Worm (Caenorhabditis elegans) whole organism, midembryonic: ENCODE data around the gene T04C12.11.
"Not testable (repeated sequence)": the region's sequence is repeated elsewhere in the genome, so short reads cannot be mapped to it uniquely, and the experiment has no call there.

ENCODE experiments used
- T22C8.4 ChIP-seq: fragments of 200-800 bp; sonication (Bioruptor generic); IDR thresholded peaks from 2 replicates; pipeline ENCODE4 v1.3.6; 2022; ENCODE audit warnings: missing genetic modification characterization, missing compliant biosample characterization
- cog-1 ChIP-seq: sonication (generic microtip); optimal IDR thresholded peaks from 2 replicates; lab custom pipeline; 2016; ENCODE audit warnings: missing genetic modification characterization, missing compliant biosample characterization
- flt-1 ChIP-seq: fragments of 200-800 bp; sonication (Bioruptor generic); IDR thresholded peaks from 2 replicates; pipeline ENCODE4 v1.3.6; 2022; ENCODE audit warnings: missing genetic modification characterization, missing compliant biosample characterization
- klf-2 ChIP-seq: fragments of 200-800 bp; sonication (Bioruptor generic); conservative IDR thresholded peaks from 2 replicates; pipeline ENCODE4 v1.3.6; 2022; ENCODE audit warnings: missing genetic modification reagents, missing genetic modification characterization, missing compliant biosample characterization
- med-1 ChIP-seq: sonication (generic microtip); optimal IDR thresholded peaks from 2 replicates; lab custom pipeline; 2017; ENCODE audit warnings: missing genetic modification characterization, mild to moderate bottlenecking, missing compliant biosample characterization, antibody characterized with exemption, missing genetic modification reagents; ENCODE audit not compliant: insufficient read depth
- ref-1 ChIP-seq: fragments of 200-800 bp; sonication (Bioruptor generic); conservative IDR thresholded peaks from 2 replicates; pipeline ENCODE4 v1.3.6; 2022; ENCODE audit warnings: missing genetic modification reagents, missing genetic modification characterization, missing compliant biosample characterization
- tab-1 ChIP-seq: fragments of 200-800 bp; sonication (Bioruptor generic); IDR thresholded peaks from 2 replicates; pipeline ENCODE4 v1.3.6; 2022; ENCODE audit warnings: missing genetic modification characterization, missing compliant biosample characterization
- ztf-23 ChIP-seq: fragments of 200-800 bp; sonication (Bioruptor generic); IDR thresholded peaks from 2 replicates; pipeline ENCODE4 v1.3.6; 2022; ENCODE audit warnings: missing genetic modification reagents, missing genetic modification characterization, missing compliant biosample characterization
- ztf-29 ChIP-seq: fragments of 200-800 bp; sonication (Bioruptor generic); IDR thresholded peaks from 2 replicates; pipeline ENCODE4 v1.3.6; 2022; ENCODE audit warnings: missing genetic modification reagents, missing genetic modification characterization, missing compliant biosample characterization

The T04C12.11 gene

DNA sequence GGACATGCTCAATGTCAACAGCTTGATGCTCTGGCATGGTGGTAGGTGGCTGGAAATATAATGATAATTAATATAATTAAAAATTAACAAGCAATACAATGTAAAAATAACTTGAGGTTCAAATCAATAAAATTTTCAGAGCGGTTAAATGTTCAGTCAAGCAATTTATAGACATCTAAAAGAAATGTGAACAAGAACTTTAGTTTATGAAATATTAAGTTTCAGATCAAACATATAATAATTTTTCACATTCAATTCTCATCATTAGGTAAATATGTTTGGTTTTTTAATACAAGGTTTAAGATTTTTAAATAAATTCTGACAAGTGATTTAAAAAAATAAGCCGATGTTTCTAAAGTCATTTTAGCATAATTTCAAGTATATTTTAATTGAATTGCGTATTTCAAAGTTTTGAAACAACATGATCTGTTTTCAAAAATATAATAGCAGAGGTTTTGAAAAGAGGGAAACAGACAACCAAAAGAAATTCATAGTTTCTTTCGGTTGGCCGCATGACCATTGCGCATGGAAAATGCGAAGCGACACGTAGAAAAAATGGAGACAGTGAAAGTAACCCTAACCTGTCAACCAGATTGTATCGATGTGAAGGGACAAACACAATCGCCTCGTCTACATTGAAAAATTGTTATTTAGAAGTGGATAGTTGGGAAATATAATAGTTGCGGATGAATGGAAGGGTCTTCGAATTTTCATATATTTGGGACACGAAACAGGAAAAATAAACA lies at the start of gene T04C12.11:
T04C12.11 (minus strand) TSS at position 51 of the 746 bp plus-strand sequence.
- no peak for TF ChIP-seq ztf-29 (GFP tag; lab: Robert Waterston, UW)
- no peak for TF ChIP-seq cog-1
- no peak for TF ChIP-seq tab-1
- TF ChIP-seq T22C8.4 (GFP tag; lab: Robert Waterston, UW): no peak
- TF ChIP-seq med-1 (GFP tag; lab: Kevin White, UChicago): no peak
- TF ChIP-seq ztf-23: no peak
- TF ChIP-seq flt-1: no peak
- TF ChIP-seq ref-1 (GFP tag; lab: Robert Waterston, UW): no peak
- TF ChIP-seq klf-2 (GFP tag; lab: Robert Waterston, UW): no peak

DNA sequence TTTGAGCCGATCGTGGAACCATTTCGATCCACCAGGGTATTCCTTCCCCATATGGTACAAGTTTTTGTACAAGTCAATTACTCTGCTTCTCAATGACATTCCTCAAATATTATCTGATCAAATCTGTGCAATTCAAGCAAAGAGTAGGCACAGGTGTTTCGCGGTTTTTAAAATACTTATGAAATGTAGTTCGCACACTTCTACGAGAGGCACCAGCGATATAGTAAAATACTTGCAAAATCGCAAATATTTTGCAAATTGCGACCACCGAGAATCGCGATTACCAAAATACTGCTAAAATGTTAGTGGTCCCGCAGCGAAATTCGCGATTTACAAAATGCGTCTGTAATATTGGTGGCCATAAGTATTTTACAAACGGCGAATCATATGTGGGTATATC lies 49.6 kb upstream of the T04C12.11 start, which contains the start of gene Y42A5A.5:
Y42A5A.5 (minus strand) TSS at position 101 of the 400 bp plus-strand sequence.
- TF ChIP-seq med-1 (GFP tag; lab: Kevin White, UChicago); tab-1; ztf-23: not testable (repeated sequence)

DNA sequence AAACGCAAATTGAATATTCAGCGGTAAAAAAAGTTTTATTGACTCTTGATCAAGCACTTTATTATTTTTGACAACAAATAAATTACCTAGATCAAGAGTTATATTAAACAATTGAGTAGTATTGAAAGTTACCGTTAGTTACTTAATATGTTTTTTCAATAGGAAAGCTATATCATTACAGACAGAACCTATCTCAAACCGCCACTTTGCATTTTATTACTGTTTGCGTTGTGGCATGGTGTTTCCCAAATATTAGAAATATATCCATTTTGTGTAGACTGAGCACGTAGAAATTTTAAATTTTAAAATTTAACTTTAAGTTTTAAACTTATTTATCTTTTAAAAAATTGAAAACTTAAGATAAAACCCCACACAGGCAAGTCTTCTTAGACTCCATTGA lies 44.3 kb upstream of the T04C12.11 start:
- no peak for TF ChIP-seq klf-2 (GFP tag; lab: Robert Waterston, UW)
- TF ChIP-seq tab-1: no peak

DNA sequence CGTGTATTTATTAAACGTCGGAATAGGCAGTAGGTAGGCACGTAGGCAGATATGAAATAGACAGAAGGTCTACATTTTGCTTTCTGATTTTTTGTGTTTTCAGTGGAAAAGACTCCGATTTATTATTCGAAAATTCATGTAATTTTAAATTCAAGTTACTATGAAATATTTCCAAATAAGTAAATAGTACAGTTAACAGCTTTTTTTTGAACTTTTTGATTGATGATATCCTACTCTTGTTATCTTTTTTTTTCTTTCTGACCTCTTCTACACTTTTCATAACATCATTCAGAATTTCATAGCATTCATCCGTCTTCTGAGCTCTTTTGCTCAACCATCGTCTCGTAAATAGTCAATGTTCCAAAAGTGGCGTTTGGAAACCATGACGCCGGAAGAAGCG lies 38.5 kb upstream of the T04C12.11 start, which contains the start of gene cdkl-1:
cdkl-1 (plus strand) TSS at position 301 of the 400 bp plus-strand sequence.
- TF ChIP-seq ztf-29 (GFP tag; lab: Robert Waterston, UW) (no peak), ref-1 (GFP tag; lab: Robert Waterston, UW) (no peak), ztf-23 (no peak), med-1 (GFP tag; lab: Kevin White, UChicago) (no peak), T22C8.4 (GFP tag; lab: Robert Waterston, UW) (no peak), flt-1 (no peak)

DNA sequence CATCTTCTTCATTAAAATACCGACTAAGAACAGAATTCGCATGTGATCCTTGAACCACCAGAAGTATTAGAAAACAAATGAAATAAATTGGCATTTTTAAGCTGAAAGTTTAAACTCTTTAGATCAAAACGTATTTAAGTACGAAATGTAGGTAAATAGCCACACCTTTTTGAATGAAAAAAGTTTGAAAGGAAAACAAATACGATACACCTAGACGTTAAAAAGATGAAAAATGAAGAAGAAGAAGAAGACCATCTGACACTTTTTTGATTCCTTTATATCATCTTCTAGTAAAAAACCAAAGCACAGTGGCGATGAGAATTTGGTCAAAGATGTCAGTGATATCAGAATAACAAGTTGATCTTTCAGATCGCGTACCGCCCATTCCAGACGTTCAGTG lies 35.8 kb upstream of the T04C12.11 start, which contains the start of gene Y42A5A.3:
Y42A5A.3 (minus strand) TSS at position 101 of the 400 bp plus-strand sequence.
- no peak for TF ChIP-seq T22C8.4 (GFP tag; lab: Robert Waterston, UW)
- TF ChIP-seq tab-1: no peak
- TF ChIP-seq cog-1: no peak
- TF ChIP-seq flt-1: no peak
- no peak for TF ChIP-seq ztf-23
- no peak for TF ChIP-seq klf-2 (GFP tag; lab: Robert Waterston, UW)
- no peak for TF ChIP-seq ztf-29 (GFP tag; lab: Robert Waterston, UW)
- no peak for TF ChIP-seq ref-1 (GFP tag; lab: Robert Waterston, UW)
- TF ChIP-seq med-1 (GFP tag; lab: Kevin White, UChicago): no peak

DNA sequence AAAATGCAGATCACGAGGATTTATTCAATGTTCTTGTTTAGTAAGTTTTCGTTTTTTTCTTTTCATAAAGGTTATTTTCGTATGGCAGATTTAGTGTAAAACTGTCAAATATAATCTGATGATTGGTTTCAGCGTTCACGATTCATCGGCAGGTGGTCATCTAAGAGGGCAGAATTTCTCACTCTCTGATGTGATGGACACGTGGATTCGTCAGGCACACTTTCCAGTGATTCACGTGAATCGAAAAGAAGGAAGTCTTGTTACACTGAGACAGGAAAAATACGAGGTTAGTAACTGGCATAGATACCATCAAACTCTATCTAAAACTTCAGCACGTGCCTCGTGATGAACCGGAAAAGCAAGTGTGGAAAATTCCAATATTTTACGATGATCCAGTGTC lies 34.6 kb upstream of the T04C12.11 start:
- no peak for TF ChIP-seq klf-2 (GFP tag; lab: Robert Waterston, UW)

DNA sequence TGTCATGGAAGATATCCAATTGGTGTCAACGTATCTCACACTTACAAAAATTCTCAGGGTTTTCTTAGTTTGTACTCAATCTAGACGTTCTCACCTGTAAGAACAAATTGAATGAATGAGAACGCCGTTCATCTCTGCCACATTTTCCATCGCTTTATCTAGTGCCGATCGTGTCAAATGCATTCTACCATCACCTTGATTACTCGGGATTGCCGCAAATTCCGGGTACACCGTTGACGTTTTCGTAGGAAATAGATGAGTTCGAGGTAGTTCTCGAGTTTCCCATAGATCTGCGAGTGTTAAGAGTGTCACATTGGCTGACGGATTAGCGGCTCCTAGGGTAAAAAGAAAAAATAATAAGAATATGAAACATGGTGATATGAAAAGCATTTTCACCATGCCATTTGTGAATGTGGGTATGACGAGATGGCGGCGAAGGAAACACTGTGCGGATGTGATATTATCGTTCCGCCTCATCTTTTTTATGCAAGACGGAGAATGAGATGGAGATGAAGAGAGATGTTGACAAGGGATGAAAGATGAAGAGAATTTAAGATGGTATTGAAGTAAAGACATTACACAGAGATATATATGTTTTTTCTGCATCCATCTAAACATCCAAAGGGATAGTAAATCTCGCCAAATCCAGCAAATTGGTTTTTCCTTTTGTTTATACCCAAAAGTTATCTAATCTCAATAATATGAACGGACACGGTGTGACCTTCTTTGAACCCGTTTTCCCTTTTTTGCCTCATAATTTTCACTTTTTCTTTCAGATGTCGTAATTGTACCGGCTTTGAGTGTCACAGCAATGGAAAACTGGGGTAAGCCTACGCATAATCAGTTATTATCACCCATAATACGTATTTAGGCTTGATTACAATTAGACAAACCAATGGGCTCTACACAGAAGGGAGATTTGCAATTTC lies 33.3 kb upstream of the T04C12.11 start, which contains the start of gene lact-8:
lact-8 (minus strand) TSS at position 445 of the 929 bp plus-strand sequence.
- TF ChIP-seq klf-2 (GFP tag; lab: Robert Waterston, UW) (no peak), ztf-29 (GFP tag; lab: Robert Waterston, UW) (no peak), tab-1 (no peak), cog-1 (no peak), med-1 (GFP tag; lab: Kevin White, UChicago) (no peak), T22C8.4 (GFP tag; lab: Robert Waterston, UW) (no peak), ztf-23 (no peak), flt-1 (no peak), ref-1 (GFP tag; lab: Robert Waterston, UW) (no peak)

DNA sequence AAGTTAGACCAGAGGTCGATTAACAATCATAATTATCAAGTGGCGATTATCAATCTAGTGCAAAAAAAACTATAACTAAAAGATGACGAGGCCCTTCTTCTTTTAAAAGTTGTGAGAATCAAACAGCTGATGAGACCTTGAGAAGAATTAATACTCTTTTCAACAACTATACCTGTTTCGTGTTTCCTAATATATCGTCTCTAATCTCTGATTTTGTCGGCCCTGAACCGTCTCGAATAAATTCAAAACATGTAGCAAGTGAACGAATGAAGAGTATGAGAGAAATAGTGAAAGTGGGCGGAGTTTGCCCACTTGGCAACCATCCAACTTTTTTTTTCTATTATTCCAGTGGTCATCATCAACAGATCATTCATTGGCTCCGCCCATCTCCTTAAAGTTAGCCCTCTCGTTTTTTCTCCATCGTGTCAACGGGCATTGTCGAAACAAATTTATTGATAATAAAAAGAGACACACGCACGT lies 27.5 kb upstream of the T04C12.11 start, which contains the start of gene Y42A5A.1:
Y42A5A.1 (plus strand) TSS at position 430 of the 480 bp plus-strand sequence.
- TF ChIP-seq tab-1 (no peak), ref-1 (GFP tag; lab: Robert Waterston, UW) (no peak), flt-1 (no peak), cog-1 (no peak), T22C8.4 (GFP tag; lab: Robert Waterston, UW) (no peak), med-1 (GFP tag; lab: Kevin White, UChicago) (no peak), ztf-23 (no peak), klf-2 (GFP tag; lab: Robert Waterston, UW) (no peak), ztf-29 (GFP tag; lab: Robert Waterston, UW) (no peak)

DNA sequence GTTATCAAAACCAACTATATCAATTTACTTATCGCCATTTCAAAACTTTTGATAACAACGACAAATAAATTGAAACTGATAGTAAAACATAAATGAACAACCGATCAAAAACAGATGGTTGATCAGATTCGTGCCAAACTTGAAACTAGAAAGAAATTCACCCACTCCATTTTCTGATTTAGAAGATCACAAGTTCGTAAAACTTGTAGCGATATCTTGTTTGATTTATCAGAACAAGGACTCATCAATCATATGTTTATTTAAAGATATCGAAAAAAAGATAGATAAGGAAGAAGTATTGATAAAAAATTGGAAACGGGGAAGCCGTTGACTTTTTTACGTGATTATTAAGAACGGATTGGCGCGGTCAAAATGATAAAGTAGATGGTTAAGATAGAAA lies 27.0 kb upstream of the T04C12.11 start:
- TF ChIP-seq tab-1: no peak
- no peak for TF ChIP-seq T22C8.4 (GFP tag; lab: Robert Waterston, UW)
- no peak for TF ChIP-seq med-1 (GFP tag; lab: Kevin White, UChicago)
- TF ChIP-seq ztf-29 (GFP tag; lab: Robert Waterston, UW): no peak
- TF ChIP-seq flt-1: no peak
- no peak for TF ChIP-seq ref-1 (GFP tag; lab: Robert Waterston, UW)
